Fruit fly (Drosophila melanogaster) whole organism, adult: ENCODE measurements around the gene CG8915.

ENCODE experiments used
- CG11617 ChIP-seq: fragments of 200-800 bp; sonication (Bioruptor generic); optimal IDR thresholded peaks from 2 replicates; lab custom pipeline; 2017; ENCODE audit warnings: mild to moderate bottlenecking, missing biosample characterization, missing genetic modification reagents, missing genetic modification characterization
- CG12768 ChIP-seq: fragments of 200-800 bp; sonication (Bioruptor generic); optimal IDR thresholded peaks from 2 replicates; lab custom pipeline; 2017; ENCODE audit warnings: missing biosample characterization, missing genetic modification characterization, mild to moderate bottlenecking, moderate library complexity, missing genetic modification reagents
- CG14711 ChIP-seq: fragments of 200-800 bp; sonication (Bioruptor generic); optimal IDR thresholded peaks from 2 replicates; lab custom pipeline; 2018; ENCODE audit warnings: missing biosample characterization, mild to moderate bottlenecking, missing genetic modification characterization, moderate library complexity
- CG1620 ChIP-seq: fragments of 200-800 bp; sonication (Bioruptor generic); optimal IDR thresholded peaks from 2 replicates; lab custom pipeline; 2016; ENCODE audit warnings: missing biosample characterization, missing genetic modification characterization
- CG33017 ChIP-seq: fragments of 200-800 bp; sonication (Bioruptor generic); optimal IDR thresholded peaks from 2 replicates; lab custom pipeline; 2018; ENCODE audit warnings: missing biosample characterization, mild to moderate bottlenecking, missing genetic modification characterization, moderate library complexity
- CG5204 ChIP-seq: fragments of 200-800 bp; sonication (Bioruptor generic); optimal IDR thresholded peaks from 2 replicates; lab custom pipeline; 2016; ENCODE audit warnings: missing biosample characterization, missing genetic modification characterization
- CG7045 ChIP-seq: fragments of 200-800 bp; sonication (Bioruptor generic); optimal IDR thresholded peaks from 2 replicates; lab custom pipeline; 2017; ENCODE audit warnings: missing biosample characterization, mild to moderate bottlenecking, missing genetic modification characterization
- CG7101 ChIP-seq: fragments of 200-800 bp; sonication (Bioruptor generic); optimal IDR thresholded peaks from 2 replicates; lab custom pipeline; 2018; ENCODE audit warnings: missing biosample characterization, mild to moderate bottlenecking, missing genetic modification characterization, moderate library complexity
- Clk ChIP-seq: fragments of 200-800 bp; sonication (Bioruptor generic); optimal IDR thresholded peaks from 2 replicates; lab custom pipeline; 2017; ENCODE audit warnings: missing biosample characterization, missing genetic modification characterization
- Crg-1 ChIP-seq: fragments of 200-800 bp; sonication (Bioruptor generic); optimal IDR thresholded peaks from 2 replicates; lab custom pipeline; 2016; ENCODE audit warnings: missing biosample characterization, missing genetic modification characterization
- Hr96 ChIP-seq: fragments of 200-800 bp; sonication (Bioruptor generic); optimal IDR thresholded peaks from 2 replicates; lab custom pipeline; 2016; ENCODE audit warnings: missing biosample characterization, missing genetic modification characterization
- Mnt ChIP-seq: fragments of 200-800 bp; sonication (Bioruptor generic); optimal IDR thresholded peaks from 2 replicates; lab custom pipeline; 2016; ENCODE audit warnings: missing biosample characterization, mild to moderate bottlenecking, missing genetic modification characterization
- bab1 ChIP-seq: fragments of 200-800 bp; sonication (Bioruptor generic); optimal IDR thresholded peaks from 3 replicates; lab custom pipeline; 2019; ENCODE audit warnings: missing biosample characterization, mild to moderate bottlenecking, missing genetic modification characterization, moderate library complexity
- cic ChIP-seq: fragments of 200-800 bp; sonication (Bioruptor generic); optimal IDR thresholded peaks from 2 replicates; lab custom pipeline; 2017; ENCODE audit warnings: missing biosample characterization, mild to moderate bottlenecking, missing genetic modification characterization, moderate library complexity
- cnc ChIP-seq, 2 experiments: fragments of >200 bp; optimal IDR thresholded peaks; 2 replicates each; lab custom pipeline; 2017
- kay ChIP-seq: fragments of 200-800 bp; sonication (Bioruptor generic); peaks from one replicate; lab custom pipeline; 2016; ENCODE audit warnings: missing biosample characterization, missing genetic modification characterization, borderline replicate concordance
- ovo ChIP-seq: fragments of 200-800 bp; sonication (Bioruptor generic); optimal IDR thresholded peaks from 2 replicates; lab custom pipeline; 2016; ENCODE audit warnings: missing biosample characterization, missing genetic modification characterization
- pad ChIP-seq: fragments of 200-800 bp; sonication (Bioruptor generic); optimal IDR thresholded peaks from 3 replicates; lab custom pipeline; 2017; ENCODE audit warnings: missing biosample characterization, missing genetic modification characterization, mild to moderate bottlenecking, moderate library complexity, missing genetic modification reagents
- tj ChIP-seq: fragments of 200-800 bp; sonication (Bioruptor generic); optimal IDR thresholded peaks from 3 replicates; lab custom pipeline; 2017; ENCODE audit warnings: missing biosample characterization, mild to moderate bottlenecking, missing genetic modification characterization, moderate library complexity
- toe ChIP-seq: fragments of 200-800 bp; sonication (Bioruptor generic); optimal IDR thresholded peaks from 2 replicates; lab custom pipeline; 2016; ENCODE audit warnings: missing biosample characterization, missing genetic modification characterization

CG8915 gene

DNA sequence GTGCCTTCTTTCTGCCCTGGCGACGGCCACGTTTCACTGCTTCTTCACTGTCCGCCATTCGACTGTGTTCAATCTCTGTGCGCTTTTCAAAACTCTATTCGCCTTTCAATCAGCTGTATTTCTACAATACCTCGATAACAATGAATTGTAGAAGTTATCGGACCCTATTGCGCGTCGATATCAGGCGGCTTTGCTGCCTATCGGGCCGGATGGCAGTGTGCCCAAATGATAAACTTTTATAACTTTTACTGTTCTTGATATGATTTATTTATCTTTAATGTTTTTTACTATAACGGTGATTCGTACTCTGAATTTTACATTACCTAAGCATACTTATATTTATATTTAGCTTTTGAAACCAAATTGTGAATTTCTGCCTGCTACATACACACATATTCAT lies at the start of gene CG8915:
Gene CG8915 (minus strand): TSS at position 148 of the 400 bp plus-strand sequence.
- TF ChIP-seq tj (GFP tag; lab: Kevin White, UChicago): no peak
- TF ChIP-seq CG5204 (GFP tag; lab: Kevin White, UChicago): peak; percentile 2
- peak; percentile 42 for TF ChIP-seq bab1 (GFP tag; lab: Kevin White, UChicago)

dm6 chrX:17294169-17294833 lies 49.5 kb upstream of the CG8915 start:
- peak; percentile 2 for TF ChIP-seq CG12768 (GFP tag; lab: Kevin White, UChicago)
- TF ChIP-seq kay (GFP tag; lab: Kevin White, UChicago): no peak
- TF ChIP-seq CG14711 (tag; lab: Kevin White, UChicago): no peak
- TF ChIP-seq tj (GFP tag; lab: Kevin White, UChicago): peak; percentile 82

dm6 chrX:17293385-17293784 lies 48.6 kb upstream of the CG8915 start:
- TF ChIP-seq bab1 (GFP tag; lab: Kevin White, UChicago) (peak; percentile 85), kay (GFP tag; lab: Kevin White, UChicago) (peak; percentile 36), CG5204 (GFP tag; lab: Kevin White, UChicago) (no peak), Mnt (no peak), CG11617 (no peak), CG14711 (tag; lab: Kevin White, UChicago) (peak; percentile 64), ovo (GFP tag; lab: Kevin White, UChicago) (no peak), tj (GFP tag; lab: Kevin White, UChicago) (no peak), pad (peak; percentile 6), CG7101 (tag; lab: Kevin White, UChicago) (no peak), CG7045 (no peak)

DNA sequence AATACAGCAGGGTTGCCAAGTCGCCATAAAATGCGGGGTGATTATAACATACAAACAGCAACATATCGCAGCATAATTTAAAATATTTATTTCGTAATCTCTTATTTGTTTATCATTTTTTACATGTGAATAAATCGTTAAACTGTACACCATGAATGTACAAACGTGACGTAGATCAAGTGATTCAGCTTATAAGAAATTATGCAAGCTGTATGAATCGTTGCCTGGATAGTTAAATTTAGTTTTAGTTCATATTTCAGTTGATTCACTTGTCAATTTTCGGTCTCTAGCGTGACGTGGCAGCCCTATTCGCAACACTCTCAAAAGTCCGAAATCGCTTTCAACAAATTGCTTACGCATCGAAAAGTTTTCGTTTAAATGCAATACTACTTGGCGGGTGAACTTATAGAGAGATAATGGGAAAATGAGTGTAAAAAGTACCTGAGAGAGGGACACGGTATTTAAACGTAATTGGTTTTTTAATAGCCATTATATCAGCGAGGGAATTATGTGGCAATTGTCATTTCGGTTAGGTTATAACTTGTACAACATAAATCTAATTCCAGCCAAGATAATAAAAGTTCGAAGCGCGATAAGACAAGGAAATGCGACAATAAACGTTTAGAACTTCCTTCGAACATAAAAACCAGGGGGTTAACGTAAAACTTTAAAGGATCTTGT lies 47.4 kb upstream of the CG8915 start:
- TF ChIP-seq CG5204 (GFP tag; lab: Kevin White, UChicago): peak; percentile 77
- peak; percentile 82 for TF ChIP-seq Hr96
- TF ChIP-seq toe: peak; percentile 44
- peak; percentile 82 for TF ChIP-seq ovo (GFP tag; lab: Kevin White, UChicago)
- peak; percentile 92 for TF ChIP-seq CG7101 (tag; lab: Kevin White, UChicago)
- no peak for TF ChIP-seq Clk (GFP tag; lab: Kevin White, UChicago)
- peak; percentile 94 for TF ChIP-seq bab1 (GFP tag; lab: Kevin White, UChicago)
- TF ChIP-seq CG11617: peak; percentile 94
- no peak for TF ChIP-seq kay (GFP tag; lab: Kevin White, UChicago)
- peak; percentile 74 for TF ChIP-seq Crg-1 (GFP tag; lab: Kevin White, UChicago)
- TF ChIP-seq CG14711 (tag; lab: Kevin White, UChicago): peak; percentile 93
- TF ChIP-seq tj (GFP tag; lab: Kevin White, UChicago): peak; percentile 94
- peak; percentile 72 for TF ChIP-seq CG12768 (GFP tag; lab: Kevin White, UChicago)
- peak; percentile 58 for TF ChIP-seq CG7045
- TF ChIP-seq CG1620 (GFP tag; lab: Kevin White, UChicago): peak; percentile 82
- TF ChIP-seq pad: peak; percentile 83
- peak; percentile 77 for TF ChIP-seq CG33017 (tag; lab: Kevin White, UChicago)
- no peak for TF ChIP-seq cnc (optimal IDR thresholded peaks at IDR 0.05; lab: Kevin White, UChicago)
- TF ChIP-seq Mnt: peak; percentile 71
- TF ChIP-seq cic (GFP tag; lab: Kevin White, UChicago): no peak

dm6 chrX:17290960-17291432 lies 46.2 kb upstream of the CG8915 start:
- no peak for TF ChIP-seq cic (GFP tag; lab: Kevin White, UChicago)
- TF ChIP-seq tj (GFP tag; lab: Kevin White, UChicago): peak; percentile 22

dm6 chrX:17290154-17290959 lies 45.6 kb upstream of the CG8915 start:
- peak; percentile 51 for TF ChIP-seq tj (GFP tag; lab: Kevin White, UChicago)
- no peak for TF ChIP-seq CG7045
- TF ChIP-seq pad: no peak
- peak; percentile 57 for TF ChIP-seq kay (GFP tag; lab: Kevin White, UChicago)

DNA sequence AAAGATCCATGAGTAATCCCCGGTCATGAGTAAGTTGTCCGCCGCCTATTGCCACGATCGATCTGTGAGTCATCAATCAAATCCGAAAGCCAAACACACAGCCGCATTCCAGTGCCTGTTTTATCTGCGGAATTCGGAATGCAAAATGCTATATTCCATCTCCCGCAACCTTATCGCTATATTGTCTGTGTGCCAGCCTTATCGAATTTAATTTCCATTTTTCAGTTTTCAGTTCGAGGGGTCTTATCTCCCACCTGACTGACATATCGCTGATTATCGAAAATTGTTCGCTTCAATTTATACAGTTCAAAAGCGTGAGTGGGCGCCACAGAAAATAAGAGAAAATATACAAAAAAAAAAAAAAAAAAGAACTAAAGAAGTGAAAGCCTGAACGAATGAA lies 44.4 kb upstream of the CG8915 start:
- TF ChIP-seq CG33017 (tag; lab: Kevin White, UChicago) (no peak), tj (GFP tag; lab: Kevin White, UChicago) (no peak), bab1 (GFP tag; lab: Kevin White, UChicago) (no peak), CG5204 (GFP tag; lab: Kevin White, UChicago) (no peak), CG14711 (tag; lab: Kevin White, UChicago) (no peak), pad (no peak), ovo (GFP tag; lab: Kevin White, UChicago) (no peak), CG7045 (no peak), cic (GFP tag; lab: Kevin White, UChicago) (no peak)
